Fruit fly (Drosophila melanogaster) whole organism, prepupa: Measurements from ENCODE around the gene sqz.

Experiments used
- Blimp-1 ChIP-seq: fragments of 200-800 bp; sonication (Bioruptor generic); optimal IDR thresholded peaks from 3 replicates; lab custom pipeline; 2017; ENCODE audit warnings: missing biosample characterization, missing genetic modification characterization, mild to moderate bottlenecking, moderate library complexity, missing genetic modification reagents
- CG10631 ChIP-seq: fragments of 200-800 bp; sonication (Bioruptor generic); optimal IDR thresholded peaks from 2 replicates; lab custom pipeline; 2016; ENCODE audit warnings: missing biosample characterization, missing genetic modification characterization
- CG10669 ChIP-seq: fragments of 200-800 bp; sonication (Bioruptor generic); optimal IDR thresholded peaks from 3 replicates; lab custom pipeline; 2018; ENCODE audit warnings: missing biosample characterization, mild to moderate bottlenecking, missing genetic modification characterization, moderate library complexity
- CG11294 ChIP-seq: fragments of 200-800 bp; sonication (Bioruptor generic); IDR thresholded peaks from 2 replicates; pipeline ENCODE4 v1.3.6; 2022; ENCODE audit warnings: missing biosample characterization, missing genetic modification characterization
- CG15336 ChIP-seq: fragments of 200-800 bp; sonication (Bioruptor generic); IDR thresholded peaks from 2 replicates; pipeline ENCODE4 v1.3.6; 2022; ENCODE audit warnings: missing biosample characterization, missing genetic modification characterization
- CG1621 ChIP-seq: fragments of 200-800 bp; sonication (Bioruptor generic); optimal IDR thresholded peaks from 3 replicates; lab custom pipeline; 2018; ENCODE audit warnings: missing biosample characterization, mild to moderate bottlenecking, missing genetic modification characterization
- CG16779 ChIP-seq: fragments of 200-800 bp; sonication (Bioruptor generic); optimal IDR thresholded peaks from 3 replicates; lab custom pipeline; 2017; ENCODE audit warnings: missing biosample characterization, mild to moderate bottlenecking, missing genetic modification characterization
- CG3032 ChIP-seq: fragments of 200-800 bp; optimal IDR thresholded peaks from 2 replicates; lab custom pipeline; 2019; ENCODE audit warnings: missing biosample characterization, mild to moderate bottlenecking, missing genetic modification characterization, moderate library complexity
- CG31627 ChIP-seq: fragments of 200-800 bp; sonication (Bioruptor generic); optimal IDR thresholded peaks from 3 replicates; lab custom pipeline; 2016; ENCODE audit warnings: missing biosample characterization, missing genetic modification characterization
- CG32006 ChIP-seq: fragments of 200-800 bp; sonication (Bioruptor generic); optimal IDR thresholded peaks from 3 replicates; lab custom pipeline; 2017; ENCODE audit warnings: missing biosample characterization, mild to moderate bottlenecking, missing genetic modification characterization
- CG3919 ChIP-seq: fragments of 200-800 bp; sonication (Bioruptor generic); optimal IDR thresholded peaks from 3 replicates; lab custom pipeline; 2016; ENCODE audit warnings: missing biosample characterization, missing genetic modification characterization
- CG4318 ChIP-seq: fragments of 200-800 bp; sonication (Bioruptor generic); optimal IDR thresholded peaks from 3 replicates; lab custom pipeline; 2017; ENCODE audit warnings: missing biosample characterization, mild to moderate bottlenecking, missing genetic modification characterization
- CG6163 ChIP-seq: fragments of 200-800 bp; sonication (Bioruptor generic); IDR thresholded peaks from 3 replicates; pipeline ENCODE4 v1.3.6; 2022; ENCODE audit warnings: missing biosample characterization, missing genetic modification characterization
- CG6276 ChIP-seq: fragments of 200-800 bp; sonication (Bioruptor generic); optimal IDR thresholded peaks from 2 replicates; lab custom pipeline; 2017; ENCODE audit warnings: missing biosample characterization, mild to moderate bottlenecking, missing genetic modification characterization
- CG6792 ChIP-seq: fragments of 200-800 bp; sonication (Bioruptor generic); optimal IDR thresholded peaks from 3 replicates; lab custom pipeline; 2016; ENCODE audit warnings: missing biosample characterization, missing genetic modification characterization
- CG6854 ChIP-seq: fragments of 200-800 bp; sonication (Bioruptor generic); optimal IDR thresholded peaks from 2 replicates; lab custom pipeline; 2017; ENCODE audit warnings: missing biosample characterization, mild to moderate bottlenecking, missing genetic modification characterization
- CG8119 ChIP-seq: fragments of 200-800 bp; sonication (Bioruptor generic); IDR thresholded peaks from 3 replicates; pipeline ENCODE4 v1.3.6; 2022; ENCODE audit warnings: missing biosample characterization, missing genetic modification characterization
- CG8319 ChIP-seq: fragments of 200-800 bp; sonication (Bioruptor generic); optimal IDR thresholded peaks from 3 replicates; lab custom pipeline; 2016; ENCODE audit warnings: missing biosample characterization, missing genetic modification characterization
- CG8632 ChIP-seq: fragments of 200-800 bp; sonication (Bioruptor generic); optimal IDR thresholded peaks from 3 replicates; lab custom pipeline; 2016; ENCODE audit warnings: missing biosample characterization, missing genetic modification characterization
- Eip75B ChIP-seq: fragments of 200-800 bp; sonication (Bioruptor generic); optimal IDR thresholded peaks from 3 replicates; lab custom pipeline; 2016; ENCODE audit warnings: missing biosample characterization, missing genetic modification characterization
- Eip78C ChIP-seq: fragments of 200-800 bp; sonication (Bioruptor generic); peaks from one replicate; lab custom pipeline; 2016; ENCODE audit warnings: missing biosample characterization, missing genetic modification characterization
- Eip93F ChIP-seq: fragments of 200-800 bp; sonication (Bioruptor generic); optimal IDR thresholded peaks from 2 replicates; lab custom pipeline; 2016; ENCODE audit warnings: missing biosample characterization, mild to moderate bottlenecking, missing genetic modification characterization
- Ets21C ChIP-seq: fragments of 200-800 bp; sonication (Bioruptor generic); optimal IDR thresholded peaks from 3 replicates; lab custom pipeline; 2016; ENCODE audit warnings: missing biosample characterization, missing genetic modification characterization
- Ets96B ChIP-seq: fragments of 200-800 bp; optimal IDR thresholded peaks from 2 replicates; lab custom pipeline; 2019; ENCODE audit warnings: missing biosample characterization, mild to moderate bottlenecking, missing genetic modification characterization, moderate library complexity
- Hr38 ChIP-seq: sonication (Bioruptor generic); optimal IDR thresholded peaks from 2 replicates; lab custom pipeline; 2016; ENCODE audit warnings: missing biosample characterization, missing genetic modification characterization
- Hr39 ChIP-seq: fragments of 200-800 bp; sonication (Bioruptor generic); optimal IDR thresholded peaks from 2 replicates; lab custom pipeline; 2016; ENCODE audit warnings: missing biosample characterization, missing genetic modification characterization
- Hr4 ChIP-seq: fragments of 200-800 bp; sonication (Bioruptor generic); optimal IDR thresholded peaks from 3 replicates; lab custom pipeline; 2016; ENCODE audit warnings: missing biosample characterization, missing genetic modification characterization
- Lpt ChIP-seq: fragments of 200-800 bp; sonication (Bioruptor generic); optimal IDR thresholded peaks from 3 replicates; lab custom pipeline; 2016; ENCODE audit warnings: missing biosample characterization, missing genetic modification characterization
- Met ChIP-seq: fragments of 200-800 bp; sonication (Bioruptor generic); optimal IDR thresholded peaks from 3 replicates; lab custom pipeline; 2016; ENCODE audit warnings: missing biosample characterization, missing genetic modification characterization
- OdsH ChIP-seq: fragments of 200-800 bp; sonication (Bioruptor generic); optimal IDR thresholded peaks from 3 replicates; lab custom pipeline; 2016; ENCODE audit warnings: missing biosample characterization, missing genetic modification characterization
- Smox ChIP-seq: fragments of 200-800 bp; sonication (Bioruptor generic); optimal IDR thresholded peaks from 3 replicates; lab custom pipeline; 2016; ENCODE audit warnings: missing biosample characterization, missing genetic modification characterization
- Sox102F ChIP-seq: fragments of 200-800 bp; sonication (Bioruptor generic); optimal IDR thresholded peaks from 2 replicates; lab custom pipeline; 2016; ENCODE audit warnings: missing biosample characterization, mild to moderate bottlenecking, missing genetic modification characterization
- Sox14 ChIP-seq: fragments of 200-800 bp; sonication (Bioruptor generic); optimal IDR thresholded peaks from 3 replicates; lab custom pipeline; 2016; ENCODE audit warnings: missing biosample characterization, missing genetic modification characterization
- achi ChIP-seq: fragments of 200-800 bp; sonication (Bioruptor generic); optimal IDR thresholded peaks from 3 replicates; lab custom pipeline; 2016; ENCODE audit warnings: missing biosample characterization, missing genetic modification characterization
- acj6 ChIP-seq: fragments of 200-800 bp; sonication (Bioruptor generic); optimal IDR thresholded peaks from 3 replicates; lab custom pipeline; 2016; ENCODE audit warnings: missing biosample characterization, missing genetic modification characterization
- cyc ChIP-seq: fragments of 200-800 bp; sonication (Bioruptor generic); optimal IDR thresholded peaks from 3 replicates; lab custom pipeline; 2016; ENCODE audit warnings: missing biosample characterization, missing genetic modification characterization
- dsx ChIP-seq: fragments of 200-800 bp; optimal IDR thresholded peaks from 3 replicates; lab custom pipeline; 2019; ENCODE audit warnings: missing biosample characterization, mild to moderate bottlenecking, missing genetic modification characterization, moderate library complexity; ENCODE audit not compliant: poor library complexity, severe bottlenecking
- eg ChIP-seq: fragments of 200-800 bp; sonication (Bioruptor generic); IDR thresholded peaks from 3 replicates; pipeline ENCODE4 v1.3.6; 2022; ENCODE audit warnings: missing biosample characterization, missing genetic modification characterization
- esn ChIP-seq: fragments of 200-800 bp; sonication (Bioruptor generic); optimal IDR thresholded peaks from 2 replicates; lab custom pipeline; 2016; ENCODE audit warnings: missing biosample characterization, mild to moderate bottlenecking, missing genetic modification characterization, moderate library complexity
- lz ChIP-seq: fragments of 200-800 bp; sonication (Bioruptor generic); optimal IDR thresholded peaks from 3 replicates; lab custom pipeline; 2016; ENCODE audit warnings: missing biosample characterization, missing genetic modification characterization
- net ChIP-seq: fragments of 200-800 bp; sonication (Bioruptor generic); optimal IDR thresholded peaks from 3 replicates; lab custom pipeline; 2016; ENCODE audit warnings: missing biosample characterization, missing genetic modification characterization
- pdm3 ChIP-seq: fragments of 200-800 bp; sonication (Bioruptor generic); optimal IDR thresholded peaks from 3 replicates; lab custom pipeline; 2016; ENCODE audit warnings: missing biosample characterization, missing genetic modification characterization
- salr ChIP-seq, 2 experiments: fragments of 200-800 bp; sonication (Bioruptor generic); optimal IDR thresholded peaks; 3 replicates each; lab custom pipeline; 2016 to 2018; ENCODE audit warnings: missing biosample characterization in 2 of 2, missing genetic modification characterization in 2 of 2, mild to moderate bottlenecking in 1 of 2
- spab ChIP-seq: fragments of 200-800 bp; sonication (Bioruptor generic); optimal IDR thresholded peaks from 2 replicates; lab custom pipeline; 2017; ENCODE audit warnings: missing biosample characterization, mild to moderate bottlenecking, missing genetic modification characterization, missing genetic modification reagents
- svp ChIP-seq: fragments of 200-800 bp; sonication (Bioruptor generic); peaks from one replicate; lab custom pipeline; 2016; ENCODE audit warnings: missing biosample characterization, missing genetic modification characterization
- vri ChIP-seq: fragments of 200-800 bp; sonication (Bioruptor generic); optimal IDR thresholded peaks from 3 replicates; lab custom pipeline; 2016; ENCODE audit warnings: missing biosample characterization, mild to moderate bottlenecking, missing genetic modification characterization

The sqz gene

DNA sequence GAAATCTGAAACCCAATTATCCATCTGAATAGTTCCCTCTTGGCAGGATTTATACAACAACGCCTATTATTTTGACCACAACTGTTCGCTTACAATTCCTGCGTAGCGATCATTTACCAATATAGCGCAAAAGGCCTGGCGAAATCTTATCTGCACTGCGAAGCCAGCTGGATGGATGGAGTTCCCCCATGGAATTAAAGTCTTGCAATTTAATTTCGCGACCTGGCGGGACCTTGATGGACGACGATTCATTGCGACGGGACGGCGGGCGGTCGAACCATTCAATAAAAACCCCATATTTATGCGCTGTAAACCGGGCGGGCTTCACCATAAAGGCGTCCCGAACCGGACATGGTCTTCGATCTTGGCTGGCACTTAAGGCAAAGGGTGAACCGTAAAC is 11.2 kb upstream of the sqz start (continued):
- TF ChIP-seq CG32006 (GFP tag; lab: Kevin White, UChicago) (peak; percentile 25), salr (GFP tag; optimal IDR thresholded peaks at IDR 0.05; lab: Kevin White, UChicago) (no peak), Eip93F (GFP tag; lab: Kevin White, UChicago) (no peak), lz (GFP tag; lab: Kevin White, UChicago) (no peak), CG15336 (GFP tag; lab: Robert Waterston, UW) (no peak), net (GFP tag; lab: Kevin White, UChicago) (no peak), CG6276 (GFP tag; lab: Kevin White, UChicago) (no peak), CG16779 (tag; lab: Kevin White, UChicago) (no peak), CG31627 (GFP tag; lab: Kevin White, UChicago) (no peak), CG3032 (tag; lab: Kevin White, UChicago) (peak; percentile 8), Sox14 (no peak), CG6854 (GFP tag; lab: Kevin White, UChicago) (no peak), Hr4 (GFP tag; lab: Kevin White, UChicago) (peak; percentile 33), Lpt (GFP tag; lab: Kevin White, UChicago) (no peak), Smox (GFP tag; lab: Kevin White, UChicago) (no peak), CG11294 (GFP tag; lab: Robert Waterston, UW) (no peak), CG4318 (GFP tag; lab: Kevin White, UChicago) (no peak)

DNA sequence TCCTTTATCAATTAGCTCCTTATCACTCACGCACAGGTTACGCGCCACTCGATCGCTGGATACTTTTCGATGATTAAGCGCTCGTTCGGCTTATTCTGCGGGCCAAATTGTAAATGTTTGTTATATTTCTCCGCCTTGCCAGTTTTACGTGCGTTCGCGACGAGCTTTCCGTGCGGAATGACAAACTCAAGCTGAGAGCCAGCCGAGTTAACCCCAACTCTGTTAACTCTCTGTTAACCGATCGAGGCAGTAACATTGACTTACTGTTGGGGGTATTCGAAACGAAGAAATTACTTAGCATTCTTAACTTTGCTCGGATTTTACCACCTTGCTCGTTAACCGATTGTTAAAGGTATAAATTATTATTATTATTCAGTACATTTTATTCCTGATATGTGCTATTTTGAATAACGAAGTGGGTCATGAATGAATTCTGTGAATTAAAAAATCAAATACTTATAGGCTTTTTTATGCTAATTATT is 10.5 kb upstream of the sqz start, which contains the start of gene CG5835:
TSS of gene CG5835 (minus strand) at position 185 of the 482 bp plus-strand sequence.
- peak; percentile 7 for TF ChIP-seq Sox14
- TF ChIP-seq acj6 (GFP tag; lab: Kevin White, UChicago): peak; percentile 10
- peak; percentile 13 for TF ChIP-seq achi (GFP tag; lab: Kevin White, UChicago)
- TF ChIP-seq Met (GFP tag; lab: Kevin White, UChicago): peak; percentile 42
- no peak for TF ChIP-seq Ets21C (GFP tag; lab: Kevin White, UChicago)
- peak; percentile 18 for TF ChIP-seq Hr39 (GFP tag; lab: Kevin White, UChicago)
- TF ChIP-seq CG3919: peak; percentile 32
- peak; percentile 70 for TF ChIP-seq CG6854 (GFP tag; lab: Kevin White, UChicago)
- TF ChIP-seq CG8632 (GFP tag; lab: Kevin White, UChicago): peak; percentile 24
- TF ChIP-seq Hr38 (GFP tag; lab: Kevin White, UChicago): no peak
- no peak for TF ChIP-seq Ets96B
- no peak for TF ChIP-seq CG6792 (GFP tag; lab: Kevin White, UChicago)
- TF ChIP-seq Eip93F (GFP tag; lab: Kevin White, UChicago): no peak
- TF ChIP-seq CG31627 (GFP tag; lab: Kevin White, UChicago): peak; percentile 9
- TF ChIP-seq CG8119 (GFP tag; lab: Robert Waterston, UW): no peak
- peak; percentile 28 for TF ChIP-seq Eip75B (GFP tag; lab: Kevin White, UChicago)
- TF ChIP-seq Hr4 (GFP tag; lab: Kevin White, UChicago): peak; percentile 44
- peak; percentile 8 for TF ChIP-seq net (GFP tag; lab: Kevin White, UChicago)
- peak; percentile 67 for TF ChIP-seq svp
- TF ChIP-seq vri (GFP tag; lab: Kevin White, UChicago): peak; percentile 65
- TF ChIP-seq CG15336 (GFP tag; lab: Robert Waterston, UW): peak; percentile 53; the same call in 1 of the 2 replicates
- peak; percentile 43 for TF ChIP-seq OdsH (GFP tag; lab: Kevin White, UChicago)
- TF ChIP-seq CG6163 (GFP tag; lab: Robert Waterston, UW): peak; percentile 44; the same call in 1 of the 3 replicates
- peak; percentile 29 for TF ChIP-seq Sox102F (GFP tag; lab: Kevin White, UChicago)
- peak; percentile 36 for TF ChIP-seq CG10631 (GFP tag; lab: Kevin White, UChicago)
- TF ChIP-seq esn: peak; percentile 60
- TF ChIP-seq Smox (GFP tag; lab: Kevin White, UChicago): peak; percentile 44
- no peak for TF ChIP-seq Blimp-1 (GFP tag; lab: Kevin White, UChicago)
- peak; percentile 55 for TF ChIP-seq CG1621 (tag; lab: Kevin White, UChicago)
- peak; percentile 64 for TF ChIP-seq Eip78C (GFP tag; lab: Kevin White, UChicago)
- TF ChIP-seq CG10669 (GFP tag; lab: Kevin White, UChicago): no peak
- no peak for TF ChIP-seq spab (GFP tag; lab: Kevin White, UChicago)
- peak; percentile 43 for TF ChIP-seq pdm3 (GFP tag; lab: Kevin White, UChicago)
- TF ChIP-seq cyc (GFP tag; lab: Kevin White, UChicago): no peak
- TF ChIP-seq CG8319 (GFP tag; lab: Kevin White, UChicago): no peak
- 0 out of 3 replicates have a peak, but pooled peaks have one; percentile 34 for TF ChIP-seq eg (GFP tag; lab: Robert Waterston, UW)
- no peak for TF ChIP-seq dsx
